Fruit fly (Drosophila melanogaster): ENCODE data around the gene Hsp67Bc.

The Hsp67Bc gene

DNA sequence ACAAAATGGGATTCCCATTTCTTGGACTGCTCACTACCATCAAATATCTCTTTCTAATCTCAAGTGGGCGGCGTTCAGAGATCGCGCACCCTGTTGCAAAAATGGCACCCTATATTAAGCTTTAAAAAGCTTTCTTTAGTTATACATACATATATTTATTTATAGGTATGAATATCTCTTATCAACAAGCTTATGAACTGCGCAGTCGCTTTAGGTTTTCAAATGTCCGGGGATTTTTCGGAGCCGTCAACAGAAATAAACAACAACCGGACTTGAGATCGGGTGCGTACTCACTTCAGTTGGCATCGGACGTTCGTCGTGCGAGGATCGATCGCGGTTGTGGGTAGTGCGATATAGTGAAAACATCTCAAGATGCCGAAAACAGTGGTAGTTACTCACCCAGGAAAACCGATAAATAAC, 23.0 kb downstream of the Hsp67Bc start, which contains the start of gene PGRP-LF (continued):
- peak; percentile 25 for TF ChIP-seq CG15514 (GFP tag; optimal IDR thresholded peaks at IDR 0.05)
- no peak for TF ChIP-seq CG10209 (GFP tag; optimal IDR thresholded peaks at IDR 0.05)
- TF ChIP-seq HmgZ (tag; optimal IDR thresholded peaks at IDR 0.05), result peak; percentile 63
- TF ChIP-seq CG17568 (GFP tag; optimal IDR thresholded peaks at IDR 0.05), result peak; percentile 64
- no peak for TF ChIP-seq Poxn (GFP tag; IDR thresholded peaks at IDR 0.05)
- no peak for TF ChIP-seq hbn (GFP tag; IDR thresholded peaks at IDR 0.05; ENCODE audit: partially characterized antibody)
- TF ChIP-seq emc (GFP tag; optimal IDR thresholded peaks at IDR 0.05), result no peak
- TF ChIP-seq CG18619 (GFP tag; optimal IDR thresholded peaks at IDR 0.05), result no peak
- peak; percentile 36 for TF ChIP-seq CG15269 (tag; optimal IDR thresholded peaks at IDR 0.05)
- TF ChIP-seq Spps (tag; optimal IDR thresholded peaks at IDR 0.05), result no peak
- TF ChIP-seq crp (GFP tag; optimal IDR thresholded peaks at IDR 0.05), result no peak
- TF ChIP-seq slp2 (GFP tag; optimal IDR thresholded peaks at IDR 0.05), result no peak
- TF ChIP-seq zfh2 (GFP tag; optimal IDR thresholded peaks at IDR 0.05), result no peak
- TF ChIP-seq Sry-δ (GFP tag; optimal IDR thresholded peaks at IDR 0.05), result no peak
- no peak for TF ChIP-seq ase (GFP tag; IDR thresholded peaks at IDR 0.05)
- no peak for TF ChIP-seq D19B (GFP tag; optimal IDR thresholded peaks at IDR 0.05)
- peak; percentile 33 for TF ChIP-seq CG18599 (GFP tag; optimal IDR thresholded peaks at IDR 0.05)
- TF ChIP-seq peb (GFP tag; IDR thresholded peaks at IDR 0.05), result no peak
- TF ChIP-seq vvl (GFP tag; IDR thresholded peaks at IDR 0.05), result 0 out of 2 replicates have a peak, but pooled peaks have one; percentile 20
- no peak for TF ChIP-seq CG9609 (GFP tag; optimal IDR thresholded peaks at IDR 0.05)
- no peak for TF ChIP-seq croc (GFP tag; conservative IDR thresholded peaks at IDR 0.05)
- TF ChIP-seq PHDP (tag; optimal IDR thresholded peaks at IDR 0.05), result peak; percentile 48
- no peak for TF ChIP-seq CG6689 (GFP tag; IDR thresholded peaks at IDR 0.05)
- TF ChIP-seq Hr78 (GFP tag; optimal IDR thresholded peaks at IDR 0.05), result no peak
- no peak for TF ChIP-seq fd96Cb (tag; optimal IDR thresholded peaks at IDR 0.05)
- no peak for TF ChIP-seq cad (GFP tag; optimal IDR thresholded peaks at IDR 0.05)
- TF ChIP-seq Kr (GFP tag; optimal IDR thresholded peaks at IDR 0.05), result no peak
- TF ChIP-seq CG16813 (GFP tag; IDR thresholded peaks at IDR 0.05; ENCODE audit: partially characterized antibody), result no peak
- peak; percentile 5 for TF ChIP-seq CG6813 (GFP tag; optimal IDR thresholded peaks at IDR 0.05)
- no peak for TF ChIP-seq shn (GFP tag; optimal IDR thresholded peaks at IDR 0.05)
- TF ChIP-seq B-H1 (GFP tag; IDR thresholded peaks at IDR 0.05), result no peak
- no peak for TF ChIP-seq Nf-YA (GFP tag; IDR thresholded peaks at IDR 0.05)
- TF ChIP-seq bbx (GFP tag; IDR thresholded peaks at IDR 0.05; ENCODE audit: partially characterized antibody), result no peak
- TF ChIP-seq CG13123 (GFP tag; optimal IDR thresholded peaks at IDR 0.05), result no peak
- TF ChIP-seq CG7556 (GFP tag; optimal IDR thresholded peaks at IDR 0.05), result no peak
- TF ChIP-seq CG10274 (GFP tag; optimal IDR thresholded peaks at IDR 0.05), result no peak
- TF ChIP-seq CG13624 (GFP tag; optimal IDR thresholded peaks at IDR 0.05), result peak; percentile 82
- TF ChIP-seq gem (tag; optimal IDR thresholded peaks at IDR 0.05), result no peak
- no peak for TF ChIP-seq Dek (tag; optimal IDR thresholded peaks at IDR 0.05)
- TF ChIP-seq trh (GFP tag; optimal IDR thresholded peaks at IDR 0.05), result no peak
- no peak for TF ChIP-seq HmgD (GFP tag; optimal IDR thresholded peaks at IDR 0.05)
- TF ChIP-seq pfk (GFP tag; optimal IDR thresholded peaks at IDR 0.05), result no peak
- no peak for TF ChIP-seq CG7357 (GFP tag; IDR thresholded peaks at IDR 0.05)
- TF ChIP-seq zfh1 (GFP tag; IDR thresholded peaks at IDR 0.05), result no peak
- no peak for TF ChIP-seq hkb (optimal IDR thresholded peaks at IDR 0.05)
- 0 out of 2 replicates have a peak, but pooled peaks have one; percentile 29 for TF ChIP-seq hkb (GFP tag; IDR thresholded peaks at IDR 0.05)
- TF ChIP-seq CG9876 (GFP tag; optimal IDR thresholded peaks at IDR 0.05), result no peak
- no peak for TF ChIP-seq inv (GFP tag; IDR thresholded peaks at IDR 0.05; ENCODE audit: partially characterized antibody)
- no peak for TF ChIP-seq ranshi (GFP tag; IDR thresholded peaks at IDR 0.05)
- no peak for TF ChIP-seq p53 (GFP tag; optimal IDR thresholded peaks at IDR 0.05)
- TF ChIP-seq Eip74EF (GFP tag; optimal IDR thresholded peaks at IDR 0.05), result peak in 1 of 2 experiments; percentile 58

Data from whole organism, embryonic.